Fruit fly (Drosophila melanogaster): ENCODE data around the gene pns.

pns gene

DNA sequence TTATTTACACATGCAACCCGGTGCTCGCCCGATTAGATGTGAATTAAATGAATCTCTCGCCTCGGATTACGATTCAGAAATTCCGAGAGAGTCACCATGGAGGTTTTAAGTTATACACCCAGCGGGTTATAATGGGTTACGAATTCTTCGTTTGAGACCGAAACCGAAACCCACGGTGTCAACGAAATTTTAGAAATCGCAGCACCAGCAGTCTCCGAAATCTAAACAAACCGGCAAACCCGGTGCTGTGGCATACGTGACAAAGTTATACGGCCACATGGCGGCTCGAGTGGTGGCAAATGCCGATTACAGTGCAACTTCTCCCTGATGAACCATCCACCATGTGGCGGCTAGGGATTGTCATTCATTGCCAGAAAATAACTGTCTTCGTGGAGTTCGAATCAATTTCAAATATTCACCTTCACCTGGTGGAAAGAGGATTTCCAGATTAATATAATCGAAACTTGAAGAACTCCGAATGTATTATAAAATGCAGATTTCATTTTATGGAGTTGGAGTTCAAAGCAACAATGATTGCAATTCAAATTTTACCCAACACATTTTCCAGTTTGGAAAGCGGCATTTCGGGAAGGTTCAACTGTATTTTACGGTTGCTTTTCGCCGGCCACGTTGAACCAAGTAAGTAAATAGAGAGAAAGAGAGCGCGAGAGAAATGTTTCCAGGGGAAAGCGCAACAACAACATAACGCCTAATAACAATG lies 21.0 kb upstream of the pns start (continued):
- TF ChIP-seq YL-1 (GFP tag; optimal IDR thresholded peaks at IDR 0.05) (peak; percentile 54), cwo (GFP tag; optimal IDR thresholded peaks at IDR 0.05) (no peak), slp2 (GFP tag; optimal IDR thresholded peaks at IDR 0.05) (peak; percentile 61), nom (GFP tag; optimal IDR thresholded peaks at IDR 0.05) (peak; percentile 10), sc (optimal IDR thresholded peaks at IDR 0.05) (no peak), sc (GFP tag; optimal IDR thresholded peaks at IDR 0.05) (peak; percentile 68), chm (GFP tag; IDR thresholded peaks at IDR 0.05) (peak; percentile 61; the same call in 1 of the 2 replicates), CG31441 (GFP tag; IDR thresholded peaks at IDR 0.05) (peak; percentile 82), CG10431 (GFP tag; optimal IDR thresholded peaks at IDR 0.05) (peak; percentile 60), hth (optimal IDR thresholded peaks at IDR 0.05) (no peak), dm (GFP tag; optimal IDR thresholded peaks at IDR 0.05) (peak; percentile 71), abd-A (tag; optimal IDR thresholded peaks at IDR 0.05) (no peak), CG8290 (GFP tag; optimal IDR thresholded peaks at IDR 0.05) (peak; percentile 33), CG8290 (tag; optimal IDR thresholded peaks at IDR 0.05) (peak; percentile 36 to 40), CG1832 (GFP tag; optimal IDR thresholded peaks at IDR 0.05) (no peak), CG10462 (GFP tag; optimal IDR thresholded peaks at IDR 0.05) (peak; percentile 63), CG1602 (GFP tag; optimal IDR thresholded peaks at IDR 0.05) (peak; percentile 53), CG32767 (GFP tag; IDR thresholded peaks at IDR 0.05) (peak; percentile 62), Abd-B (GFP tag; optimal IDR thresholded peaks at IDR 0.05) (peak; percentile 73), fd64A (GFP tag; optimal IDR thresholded peaks at IDR 0.05) (peak; percentile 52), tup (GFP tag; optimal IDR thresholded peaks at IDR 0.05) (no peak), twi (tag; optimal IDR thresholded peaks at IDR 0.05) (peak; percentile 76), row (GFP tag; IDR thresholded peaks at IDR 0.05) (peak; percentile 78), CG11456 (GFP tag; IDR thresholded peaks at IDR 0.05) (no peak), btn (GFP tag; optimal IDR thresholded peaks at IDR 0.05) (peak; percentile 66), CG2678 (tag; optimal IDR thresholded peaks at IDR 0.05) (peak; percentile 83), mld (GFP tag; IDR thresholded peaks at IDR 0.05; ENCODE audit: partially characterized antibody) (no peak), dan (GFP tag; IDR thresholded peaks at IDR 0.05) (no peak), nerfin-2 (GFP tag; IDR thresholded peaks at IDR 0.05; ENCODE audit: partially characterized antibody) (no peak), tll (GFP tag; optimal IDR thresholded peaks at IDR 0.05) (no peak), CG30020 (tag; optimal IDR thresholded peaks at IDR 0.05) (peak; percentile 57), gsb (GFP tag; IDR thresholded peaks at IDR 0.05) (no peak), Meics (GFP tag; optimal IDR thresholded peaks at IDR 0.05) (peak; percentile 18), hkb (optimal IDR thresholded peaks at IDR 0.05) (no peak), hkb (GFP tag; IDR thresholded peaks at IDR 0.05) (peak; percentile 69), CG17912 (GFP tag; optimal IDR thresholded peaks at IDR 0.05) (no peak), CG13424 (tag; optimal IDR thresholded peaks at IDR 0.05) (peak; percentile 76), cad (GFP tag; optimal IDR thresholded peaks at IDR 0.05) (no peak), dpn (GFP tag; optimal IDR thresholded peaks at IDR 0.05) (peak; percentile 60 to 77), Dip3 (GFP tag; optimal IDR thresholded peaks at IDR 0.05) (peak; percentile 71), crc (GFP tag; optimal IDR thresholded peaks at IDR 0.05) (no peak), ro (GFP tag; IDR thresholded peaks at IDR 0.05) (no peak), Kr (GFP tag; optimal IDR thresholded peaks at IDR 0.05) (no peak), CG6765 (GFP tag; optimal IDR thresholded peaks at IDR 0.05) (no peak), salm (tag; optimal IDR thresholded peaks at IDR 0.05) (peak; percentile 55), CG4854 (GFP tag; optimal IDR thresholded peaks at IDR 0.05) (peak; percentile 22), H15 (GFP tag; IDR thresholded peaks at IDR 0.05) (no peak), lola (GFP tag; optimal IDR thresholded peaks at IDR 0.05) (peak in 1 of 3 experiments; percentile 84), gsb-n (tag; optimal IDR thresholded peaks at IDR 0.05) (peak; percentile 82), Ets97D (GFP tag; optimal IDR thresholded peaks at IDR 0.05) (peak; percentile 5)

All from whole organism, embryonic.